Fruit fly (Drosophila melanogaster) whole organism, prepupa: ENCODE measurements around the gene CG4198.

Experiments used
- CG10669 ChIP-seq: fragments of 200-800 bp; sonication (Bioruptor generic); optimal IDR thresholded peaks from 3 replicates; lab custom pipeline; 2018; ENCODE audit warnings: missing biosample characterization, mild to moderate bottlenecking, missing genetic modification characterization, moderate library complexity
- CG3919 ChIP-seq: fragments of 200-800 bp; sonication (Bioruptor generic); optimal IDR thresholded peaks from 3 replicates; lab custom pipeline; 2016; ENCODE audit warnings: missing biosample characterization, missing genetic modification characterization
- CG6276 ChIP-seq: fragments of 200-800 bp; sonication (Bioruptor generic); optimal IDR thresholded peaks from 2 replicates; lab custom pipeline; 2017; ENCODE audit warnings: missing biosample characterization, mild to moderate bottlenecking, missing genetic modification characterization
- CG6854 ChIP-seq: fragments of 200-800 bp; sonication (Bioruptor generic); optimal IDR thresholded peaks from 2 replicates; lab custom pipeline; 2017; ENCODE audit warnings: missing biosample characterization, mild to moderate bottlenecking, missing genetic modification characterization
- Eip78C ChIP-seq: fragments of 200-800 bp; sonication (Bioruptor generic); peaks from one replicate; lab custom pipeline; 2016; ENCODE audit warnings: missing biosample characterization, missing genetic modification characterization
- Sox15 ChIP-seq: fragments of 200-800 bp; sonication (Bioruptor generic); optimal IDR thresholded peaks from 3 replicates; lab custom pipeline; 2016; ENCODE audit warnings: missing biosample characterization, missing genetic modification characterization
- achi ChIP-seq: fragments of 200-800 bp; sonication (Bioruptor generic); optimal IDR thresholded peaks from 3 replicates; lab custom pipeline; 2016; ENCODE audit warnings: missing biosample characterization, missing genetic modification characterization
- dsx ChIP-seq: fragments of 200-800 bp; optimal IDR thresholded peaks from 3 replicates; lab custom pipeline; 2019; ENCODE audit warnings: missing biosample characterization, mild to moderate bottlenecking, missing genetic modification characterization, moderate library complexity; ENCODE audit not compliant: poor library complexity, severe bottlenecking
- esn ChIP-seq: fragments of 200-800 bp; sonication (Bioruptor generic); optimal IDR thresholded peaks from 2 replicates; lab custom pipeline; 2016; ENCODE audit warnings: missing biosample characterization, mild to moderate bottlenecking, missing genetic modification characterization, moderate library complexity

dm6 chrX:5332259-5332862 lies 19.3 kb downstream of the CG4198 start, which contains the start of gene CanB:
- peak; percentile 47 for TF ChIP-seq CG3919 (GFP tag; lab: Kevin White, UChicago)
- TF ChIP-seq Sox15 (GFP tag; lab: Kevin White, UChicago), result no peak
- no peak for TF ChIP-seq CG6854 (GFP tag; lab: Kevin White, UChicago)
- peak; percentile 78 for TF ChIP-seq Eip78C (GFP tag; lab: Kevin White, UChicago)
- TF ChIP-seq achi (GFP tag; lab: Kevin White, UChicago), result peak; percentile 24
- TF ChIP-seq CG6276, result no peak
- TF ChIP-seq dsx (GFP tag; lab: Kevin White, UChicago), result no peak
- no peak for TF ChIP-seq CG10669 (GFP tag; lab: Kevin White, UChicago)
- TF ChIP-seq esn (GFP tag; lab: Kevin White, UChicago), result peak; percentile 47
